Fruit fly (Drosophila melanogaster) whole organism: ENCODE results near the gene Irk1.

Experiments
- CG8478 ChIP-seq: fragments of >200 bp; optimal IDR thresholded peaks from 2 replicates; lab custom pipeline; 2018; ENCODE audit warnings: inconsistent platforms
- Dll ChIP-seq: fragments of >200 bp; optimal IDR thresholded peaks from 2 replicates; lab custom pipeline; 2017
- EcR ChIP-seq, 2 experiments: fragments of >200 bp; optimal IDR thresholded peaks; 2 replicates each; lab custom pipeline; 2017; ENCODE audit warnings: missing biosample characterization in 2 of 2, missing genetic modification characterization in 2 of 2, missing genetic modification reagents in 2 of 2
- pan ChIP-seq: fragments of >200 bp; optimal IDR thresholded peaks from 2 replicates; lab custom pipeline; 2017
- psq ChIP-seq: fragments of >200 bp; optimal IDR thresholded peaks from 2 replicates; lab custom pipeline; 2017
- usp ChIP-seq: fragments of >200 bp; optimal IDR thresholded peaks from 2 replicates; lab custom pipeline; 2017; ENCODE audit warnings: missing biosample characterization, missing genetic modification characterization, mixed read lengths

Gene Irk1

dm6 chr3R:23214603-23215433 lies 46.7 kb downstream of the Irk1 start:
- TF ChIP-seq Dll (lab: Kevin White, UChicago) (no peak), CG8478 (lab: Kevin White, UChicago) (no peak), pan (lab: Kevin White, UChicago) (no peak), usp (GFP tag; lab: Kevin White, UChicago) (no peak), psq (lab: Kevin White, UChicago) (no peak), EcR (GFP tag; optimal IDR thresholded peaks at IDR 0.05; lab: Kevin White, UChicago) (no peak)

DNA sequence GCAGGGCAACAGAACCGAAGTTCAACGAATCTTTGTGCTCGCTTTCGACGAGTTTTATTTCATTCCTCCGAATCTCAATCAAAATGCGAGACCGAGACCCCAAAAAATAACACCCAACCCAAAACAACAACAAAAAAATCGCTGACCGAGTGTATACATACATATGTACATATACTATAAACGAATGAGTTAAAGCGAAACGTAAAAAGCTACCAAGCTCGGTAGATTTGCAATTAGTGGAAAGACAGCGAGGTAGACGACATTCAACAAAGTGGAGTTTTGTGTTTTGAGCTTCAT lies 47.3 kb downstream of the Irk1 start:
- TF ChIP-seq psq (lab: Kevin White, UChicago) = no peak
- no peak for TF ChIP-seq EcR (GFP tag; optimal IDR thresholded peaks at IDR 0.05; lab: Kevin White, UChicago)
- no peak for TF ChIP-seq Dll (lab: Kevin White, UChicago)
- no peak for TF ChIP-seq usp (GFP tag; lab: Kevin White, UChicago)
- no peak for TF ChIP-seq CG8478 (lab: Kevin White, UChicago)
- no peak for TF ChIP-seq pan (lab: Kevin White, UChicago)

dm6 chr3R:23217142-23217771 lies 49.1 kb downstream of the Irk1 start:
- TF ChIP-seq pan (lab: Kevin White, UChicago) (no peak), CG8478 (lab: Kevin White, UChicago) (no peak), Dll (lab: Kevin White, UChicago) (no peak), usp (GFP tag; lab: Kevin White, UChicago) (no peak), EcR (GFP tag; optimal IDR thresholded peaks at IDR 0.05; lab: Kevin White, UChicago) (no peak), psq (lab: Kevin White, UChicago) (no peak)

dm6 chr3R:23220239-23221002 lies 52.3 kb downstream of the Irk1 start:
- TF ChIP-seq usp (GFP tag; lab: Kevin White, UChicago) (no peak), EcR (GFP tag; optimal IDR thresholded peaks at IDR 0.05; lab: Kevin White, UChicago) (peak; percentile 74 to 77)

- TF ChIP-seq pan (lab: Kevin White, UChicago) = no peak
- no peak for TF ChIP-seq Dll (lab: Kevin White, UChicago)
These were observed 53.0 kb downstream of the Irk1 start for dm6 chr3R:23221003-23221679.

dm6 chr3R:23221680-23222148 lies 53.6 kb downstream of the Irk1 start:
- TF ChIP-seq EcR (GFP tag; optimal IDR thresholded peaks at IDR 0.05; lab: Kevin White, UChicago) (no peak), pan (lab: Kevin White, UChicago) (no peak), Dll (lab: Kevin White, UChicago) (no peak), CG8478 (lab: Kevin White, UChicago) (no peak), psq (lab: Kevin White, UChicago) (no peak), usp (GFP tag; lab: Kevin White, UChicago) (no peak)

DNA sequence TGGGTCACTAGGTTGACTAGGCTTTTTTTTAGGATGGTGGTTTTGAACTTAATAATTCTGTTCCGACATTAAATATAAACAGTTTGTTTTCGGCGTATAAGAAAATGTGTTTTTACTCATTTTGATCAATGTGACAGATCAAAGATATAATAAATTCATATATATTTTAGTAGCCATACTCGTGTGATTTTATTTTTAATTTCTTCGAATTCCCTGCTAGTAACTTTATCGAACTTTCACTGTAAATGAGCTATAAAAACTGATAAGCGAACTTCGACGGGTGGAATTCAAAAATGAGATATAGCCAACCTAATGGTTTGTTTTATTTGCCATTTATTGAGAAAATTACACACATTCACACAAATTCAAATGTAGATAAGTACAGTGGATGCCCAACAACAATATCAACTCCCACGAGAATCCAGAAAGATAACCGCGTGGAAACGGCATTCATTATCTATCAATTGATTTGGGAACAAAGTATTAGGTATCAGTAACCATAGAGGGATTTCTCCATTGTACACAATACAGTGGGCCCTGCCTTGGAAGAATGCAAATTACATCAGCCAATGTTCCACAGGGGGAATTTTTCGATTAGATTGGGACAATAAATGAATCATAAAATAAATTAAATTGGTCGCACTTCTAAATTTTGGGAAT lies 55.2 kb downstream of the Irk1 start:
- TF ChIP-seq CG8478 (lab: Kevin White, UChicago) = no peak
- no peak for TF ChIP-seq usp (GFP tag; lab: Kevin White, UChicago)
- no peak for TF ChIP-seq EcR (GFP tag; optimal IDR thresholded peaks at IDR 0.05; lab: Kevin White, UChicago)
- no peak for TF ChIP-seq pan (lab: Kevin White, UChicago)
- no peak for TF ChIP-seq psq (lab: Kevin White, UChicago)

DNA sequence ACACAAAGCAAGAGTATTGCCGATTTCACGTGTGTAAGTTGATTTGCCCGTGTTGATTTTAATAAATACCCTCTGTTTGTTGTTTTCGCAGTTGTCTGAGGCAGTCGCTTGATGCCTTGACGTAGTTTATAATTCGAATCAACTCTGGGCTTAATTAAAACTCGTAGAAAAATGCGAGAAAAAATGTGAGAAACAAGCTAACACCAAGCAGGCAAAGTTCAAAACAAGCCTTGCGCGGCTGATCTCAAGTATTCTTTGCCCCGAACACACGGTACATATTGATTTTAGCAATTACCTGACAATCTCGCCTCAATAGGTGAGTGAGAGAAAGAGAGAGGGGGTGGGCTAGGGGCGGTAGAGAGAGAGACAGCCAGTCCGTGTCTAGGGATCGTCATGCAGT lies 57.1 kb downstream of the Irk1 start:
- TF ChIP-seq usp (GFP tag; lab: Kevin White, UChicago) (no peak), pan (lab: Kevin White, UChicago) (no peak), CG8478 (lab: Kevin White, UChicago) (no peak), psq (lab: Kevin White, UChicago) (no peak), EcR (GFP tag; optimal IDR thresholded peaks at IDR 0.05; lab: Kevin White, UChicago) (no peak), Dll (lab: Kevin White, UChicago) (no peak)

dm6 chr3R:23226521-23227039 lies 58.5 kb downstream of the Irk1 start, which contains the start of gene cnc:
Gene cnc (minus strand): TSS chr3R:23226711.
- TF ChIP-seq Dll (lab: Kevin White, UChicago) (peak; percentile 86), CG8478 (lab: Kevin White, UChicago) (no peak)

dm6 chr3R:23228605-23229264 lies 60.6 kb downstream of the Irk1 start:
- no peak for TF ChIP-seq CG8478 (lab: Kevin White, UChicago)
- TF ChIP-seq pan (lab: Kevin White, UChicago) = no peak
- TF ChIP-seq Dll (lab: Kevin White, UChicago) = no peak
- no peak for TF ChIP-seq psq (lab: Kevin White, UChicago)
- TF ChIP-seq EcR (GFP tag; optimal IDR thresholded peaks at IDR 0.05; lab: Kevin White, UChicago) = no peak
- no peak for TF ChIP-seq usp (GFP tag; lab: Kevin White, UChicago)
